Worm (Caenorhabditis elegans) whole organism, young adult: ENCODE measurements around the gene npr-32.

Source experiments
- B0019.2 ChIP-seq: fragments of 200-800 bp; sonication (Bioruptor generic); conservative IDR thresholded peaks from 2 replicates; pipeline ENCODE4 v1.3.6; 2022; ENCODE audit warnings: missing genetic modification reagents, missing genetic modification characterization, missing compliant biosample characterization
- F49E8.2 ChIP-seq: sonication (generic microtip); optimal IDR thresholded peaks from 3 replicates; lab custom pipeline; 2017; ENCODE audit warnings: missing genetic modification characterization, mild to moderate bottlenecking, missing compliant biosample characterization, antibody characterized with exemption, moderate library complexity; ENCODE audit not compliant: insufficient read depth
- bed-2 ChIP-seq: fragments of 200-800 bp; sonication (Bioruptor generic); IDR thresholded peaks from 2 replicates; pipeline ENCODE4 v1.3.6; 2022; ENCODE audit warnings: missing genetic modification reagents, missing genetic modification characterization, missing compliant biosample characterization
- ceh-27 ChIP-seq: fragments of 200-800 bp; sonication (Bioruptor generic); optimal IDR thresholded peaks from 2 replicates; lab custom pipeline; 2018; ENCODE audit warnings: mild to moderate bottlenecking, missing genetic modification characterization, moderate library complexity, missing compliant biosample characterization
- nfya-1 ChIP-seq: sonication (generic microtip); optimal IDR thresholded peaks from 2 replicates; lab custom pipeline; 2017; ENCODE audit warnings: antibody characterized with exemption, missing compliant biosample characterization, missing genetic modification characterization, borderline replicate concordance; ENCODE audit not compliant: insufficient read depth
- unc-62 ChIP-seq: fragments of 150-350 bp; optimal IDR thresholded peaks from 2 replicates; lab custom pipeline; 2014; ENCODE audit warnings: missing biosample characterization, missing genetic modification reagents, missing genetic modification characterization

Gene npr-32

ce11 chrIV:17176177-17176576 lies 54.7 kb downstream of the npr-32 start, which contains the start of gene C52D10.3:
Gene C52D10.3 (plus strand): TSS chrIV:17176477.
- TF ChIP-seq nfya-1, result no peak
- no peak for TF ChIP-seq F49E8.2 (tag; lab: Kevin White, UChicago)
- no peak for TF ChIP-seq B0019.2 (GFP tag; lab: Robert Waterston, UW)
- TF ChIP-seq ceh-27 (GFP tag; lab: Kevin White, UChicago), result no peak
- TF ChIP-seq unc-62, result no peak
- TF ChIP-seq bed-2, result no peak
- TF ChIP-seq, all 124 proteins: peak for 0
